Fruit fly (Drosophila melanogaster): Measurements from ENCODE around the gene CG42750.

Gene CG42750

DNA sequence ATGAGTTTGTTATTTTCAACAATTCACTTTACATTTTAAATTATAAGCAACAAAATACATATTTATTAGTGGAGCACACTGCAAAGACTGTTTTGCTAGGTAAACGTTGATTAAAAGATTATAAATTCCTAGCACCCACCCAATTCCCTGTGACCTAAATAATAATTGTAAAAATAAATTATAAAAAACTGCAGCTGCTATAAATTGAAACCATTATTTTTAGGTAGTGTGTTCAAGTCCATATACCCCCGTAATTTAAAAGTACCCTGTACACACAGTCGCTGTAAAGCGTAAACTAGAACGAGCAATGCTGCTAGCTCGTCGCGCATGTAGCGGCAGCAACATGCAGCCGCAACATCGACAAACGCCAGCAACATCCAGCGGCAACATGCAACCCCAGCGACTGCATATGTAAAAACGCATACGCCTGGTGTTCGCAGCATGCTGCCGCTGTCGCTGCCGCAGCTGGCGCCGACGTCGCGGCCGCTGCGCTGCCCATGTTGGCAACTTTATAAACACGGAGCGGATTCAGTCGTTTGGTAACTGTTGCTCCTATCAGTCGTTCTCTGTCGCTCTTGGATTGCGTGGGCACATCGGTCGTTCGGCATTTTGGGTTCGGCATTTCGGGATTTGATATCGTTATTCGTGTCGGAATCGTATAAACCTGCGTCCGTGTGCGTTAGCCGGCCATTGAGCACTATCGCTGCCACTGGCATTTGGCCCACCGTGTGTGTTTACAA lies 44.2 kb upstream of the CG42750 start, which contains the start of gene Fas3 (continued):
- no peak for TF ChIP-seq ems (GFP tag; optimal IDR thresholded peaks at IDR 0.05)
- TF ChIP-seq CG14667 (GFP tag; IDR thresholded peaks at IDR 0.05): no peak
- TF ChIP-seq CG8924 (tag; optimal IDR thresholded peaks at IDR 0.05): peak; percentile 53
- peak; percentile 17 for TF ChIP-seq org-1 (GFP tag; optimal IDR thresholded peaks at IDR 0.05)
- TF ChIP-seq Dek (tag; optimal IDR thresholded peaks at IDR 0.05): no peak
- no peak for TF ChIP-seq CG7786 (GFP tag; optimal IDR thresholded peaks at IDR 0.05)
- peak; percentile 40 for TF ChIP-seq Hmr (GFP tag; optimal IDR thresholded peaks at IDR 0.05)
- TF ChIP-seq tx (GFP tag; optimal IDR thresholded peaks at IDR 0.05): no peak
- no peak for TF ChIP-seq CG7963 (GFP tag; IDR thresholded peaks at IDR 0.05; ENCODE audit: partially characterized antibody)
- TF ChIP-seq jigr1 (GFP tag; IDR thresholded peaks at IDR 0.05): no peak
- no peak for TF ChIP-seq NK7.1 (GFP tag; optimal IDR thresholded peaks at IDR 0.05)
- no peak for TF ChIP-seq maf-S (GFP tag; optimal IDR thresholded peaks at IDR 0.05)
- TF ChIP-seq bbx (GFP tag; IDR thresholded peaks at IDR 0.05; ENCODE audit: partially characterized antibody): peak; percentile 67
- TF ChIP-seq Lim3 (GFP tag; IDR thresholded peaks at IDR 0.05): no peak
- TF ChIP-seq CG18262 (tag; optimal IDR thresholded peaks at IDR 0.05): peak; percentile 32
- no peak for TF ChIP-seq ewg (GFP tag; optimal IDR thresholded peaks at IDR 0.05)
- peak; percentile 31 for TF ChIP-seq pho (GFP tag; optimal IDR thresholded peaks at IDR 0.05)
- peak; percentile 26; the same call in 1 of the 2 replicates for TF ChIP-seq CG9932 (GFP tag; IDR thresholded peaks at IDR 0.05)
- peak; percentile 63; the same call in 2 of the 3 replicates for TF ChIP-seq CG6175 (GFP tag; IDR thresholded peaks at IDR 0.05)
- TF ChIP-seq CG16779 (GFP tag; IDR thresholded peaks at IDR 0.05): no peak
- no peak for TF ChIP-seq Doc2 (GFP tag; IDR thresholded peaks at IDR 0.05)
- TF ChIP-seq unc-4 (GFP tag; IDR thresholded peaks at IDR 0.05; ENCODE audit: partially characterized antibody): no peak
- TF ChIP-seq CG2116 (GFP tag; optimal IDR thresholded peaks at IDR 0.05): no peak
- no peak for TF ChIP-seq D (optimal IDR thresholded peaks at IDR 0.05)
- TF ChIP-seq D (GFP tag; optimal IDR thresholded peaks at IDR 0.05): peak; percentile 37
- TF ChIP-seq salm (tag; optimal IDR thresholded peaks at IDR 0.05): no peak
- no peak for TF ChIP-seq CG16863 (GFP tag; optimal IDR thresholded peaks at IDR 0.05)
- TF ChIP-seq CG9609 (GFP tag; optimal IDR thresholded peaks at IDR 0.05): no peak
- peak; percentile 6 for TF ChIP-seq nom (GFP tag; optimal IDR thresholded peaks at IDR 0.05)
- TF ChIP-seq BEAF-32 (GFP tag; optimal IDR thresholded peaks at IDR 0.05): no peak
- TF ChIP-seq ci (GFP tag; IDR thresholded peaks at IDR 0.05): peak; percentile 81
- peak; percentile 92 for TF ChIP-seq sens (GFP tag)
- no peak for TF ChIP-seq Rx (GFP tag; IDR thresholded peaks at IDR 0.05)
- no peak for TF ChIP-seq MESR4 (GFP tag; optimal IDR thresholded peaks at IDR 0.05)
- peak; percentile 59 for TF ChIP-seq caup (GFP tag; optimal IDR thresholded peaks at IDR 0.05; ENCODE audit: severe bottlenecking)
- TF ChIP-seq lab (GFP tag; optimal IDR thresholded peaks at IDR 0.05): peak; percentile 58
- no peak for TF ChIP-seq dmrt99B (tag; optimal IDR thresholded peaks at IDR 0.05)
- TF ChIP-seq corto (GFP tag; optimal IDR thresholded peaks at IDR 0.05): no peak
- no peak for TF ChIP-seq Fer2 (tag; optimal IDR thresholded peaks at IDR 0.05)
- TF ChIP-seq lilli (GFP tag; optimal IDR thresholded peaks at IDR 0.05): peak; percentile 8
- peak; percentile 47 for TF ChIP-seq CG34376 (GFP tag; optimal IDR thresholded peaks at IDR 0.05)
- 0 out of 2 replicates have a peak, but pooled peaks have one; percentile 7 for TF ChIP-seq slbo (GFP tag; IDR thresholded peaks at IDR 0.05)
- no peak for TF ChIP-seq CG4282 (GFP tag; optimal IDR thresholded peaks at IDR 0.05)
- no peak for TF ChIP-seq usp (GFP tag; optimal IDR thresholded peaks at IDR 0.05)
- no peak for TF ChIP-seq CG6272 (GFP tag; IDR thresholded peaks at IDR 0.05)
- peak; percentile 50 for TF ChIP-seq Side (GFP tag; optimal IDR thresholded peaks at IDR 0.05)
- peak; percentile 3 for TF ChIP-seq B-H2 (GFP tag; optimal IDR thresholded peaks at IDR 0.05)
- no peak for TF ChIP-seq wdn (GFP tag; IDR thresholded peaks at IDR 0.05)
- TF ChIP-seq sqz (GFP tag; optimal IDR thresholded peaks at IDR 0.05): no peak
- TF ChIP-seq CG4404 (GFP tag; IDR thresholded peaks at IDR 0.05): no peak

All from whole organism, embryonic.